Fruit fly (Drosophila melanogaster) whole organism, larva: ENCODE data around the gene Wdr24.

ENCODE experiments used
- noc ChIP-seq: fragments of 200-800 bp; sonication (Bioruptor generic); optimal IDR thresholded peaks from 3 replicates; lab custom pipeline; 2019; ENCODE audit warnings: missing biosample characterization, mild to moderate bottlenecking, missing genetic modification characterization, moderate library complexity

Gene Wdr24

dm6 chr3R:29775755-29776686, 31.1 kb upstream of the Wdr24 start:
- peak; percentile 14 for TF ChIP-seq noc

DNA sequence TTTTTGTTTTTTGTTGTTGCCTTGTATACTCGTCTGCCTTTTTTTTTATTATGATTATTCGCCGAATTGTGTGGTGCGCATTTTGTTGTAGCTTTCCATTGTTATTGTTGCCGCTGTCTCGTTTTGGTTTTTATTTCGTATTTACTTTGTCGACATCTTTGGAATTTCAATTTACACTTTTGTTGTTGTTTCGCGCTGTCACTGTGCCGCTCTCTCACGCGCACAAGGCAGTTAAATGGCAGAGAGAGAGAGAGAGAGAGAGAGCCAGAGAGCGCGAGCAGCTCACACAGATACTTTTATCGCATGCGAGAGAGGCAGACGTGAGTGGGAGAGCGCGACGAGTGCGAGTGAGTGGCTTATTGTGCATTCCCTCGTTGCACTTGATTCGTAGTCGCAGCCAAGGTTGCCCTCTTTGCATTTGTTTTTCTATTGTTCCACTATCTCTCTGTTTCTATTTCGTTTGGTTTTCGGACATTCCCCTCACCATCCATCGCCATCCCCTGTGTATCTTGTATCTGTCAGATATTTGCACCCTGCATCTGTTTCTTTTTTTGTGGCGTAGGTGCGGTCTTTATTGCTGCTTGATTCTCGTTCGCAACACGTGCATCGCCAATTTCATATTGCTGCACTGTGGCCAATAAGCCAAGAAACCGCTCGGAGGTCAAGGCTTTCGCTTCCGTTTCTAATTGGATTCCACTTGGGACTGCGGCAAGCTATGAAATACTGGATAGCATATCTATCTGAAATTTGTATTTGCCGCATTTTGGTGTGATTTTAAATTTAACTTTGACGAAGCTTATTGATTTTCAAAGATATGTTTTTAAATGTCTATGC, 29.7 kb upstream of the Wdr24 start:
- no peak for TF ChIP-seq noc

DNA sequence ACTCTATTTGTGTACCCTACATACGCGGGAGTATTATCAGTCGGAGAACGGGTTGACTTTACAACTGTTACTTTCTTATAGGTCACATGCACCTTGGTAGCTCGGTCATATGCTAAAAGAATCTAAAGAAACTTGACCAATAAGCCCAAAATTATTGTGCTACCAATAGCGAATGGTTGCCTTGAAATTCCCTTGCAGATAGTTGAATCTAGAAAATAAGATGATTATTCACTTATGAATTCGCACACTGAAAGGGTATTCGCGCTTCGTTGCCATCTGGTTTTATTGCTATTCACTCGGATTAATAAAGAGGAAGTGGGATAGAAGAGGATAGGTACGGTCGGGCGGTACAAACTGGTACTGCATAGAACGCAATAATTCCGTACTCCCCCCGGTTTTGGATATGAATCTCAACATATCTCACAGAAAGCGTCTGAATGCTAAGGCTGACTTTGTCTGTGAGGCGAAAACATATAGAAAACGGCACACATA, 29.0 kb upstream of the Wdr24 start:
- peak; percentile 91 for TF ChIP-seq noc

DNA sequence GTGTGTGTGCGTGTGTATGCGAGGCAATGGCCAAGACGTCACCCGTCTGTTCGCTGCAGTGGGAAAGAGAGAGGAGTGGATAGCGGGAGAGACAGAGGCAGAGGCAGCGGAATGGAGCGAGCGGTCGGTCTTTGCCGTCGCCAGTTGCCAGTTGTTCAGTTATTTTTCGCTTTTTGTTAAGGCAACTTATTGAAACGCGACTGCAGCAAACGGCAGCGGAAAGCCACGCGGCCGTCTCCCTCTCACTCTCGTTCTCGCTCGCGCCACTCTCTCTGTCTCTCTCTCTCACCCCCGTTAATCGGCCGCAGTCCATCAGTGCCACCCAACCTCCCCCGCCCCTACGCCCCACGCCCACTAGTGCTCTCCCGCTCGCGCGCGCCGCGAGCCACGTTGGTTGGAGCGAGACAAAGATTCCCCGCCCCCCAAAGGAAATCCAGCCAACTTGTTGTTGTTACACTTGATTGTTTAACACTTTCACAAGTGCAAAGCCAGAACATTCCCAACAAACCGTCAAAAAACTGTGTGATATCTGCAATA, 28.0 kb upstream of the Wdr24 start:
- TF ChIP-seq noc, result peak; percentile 39

DNA sequence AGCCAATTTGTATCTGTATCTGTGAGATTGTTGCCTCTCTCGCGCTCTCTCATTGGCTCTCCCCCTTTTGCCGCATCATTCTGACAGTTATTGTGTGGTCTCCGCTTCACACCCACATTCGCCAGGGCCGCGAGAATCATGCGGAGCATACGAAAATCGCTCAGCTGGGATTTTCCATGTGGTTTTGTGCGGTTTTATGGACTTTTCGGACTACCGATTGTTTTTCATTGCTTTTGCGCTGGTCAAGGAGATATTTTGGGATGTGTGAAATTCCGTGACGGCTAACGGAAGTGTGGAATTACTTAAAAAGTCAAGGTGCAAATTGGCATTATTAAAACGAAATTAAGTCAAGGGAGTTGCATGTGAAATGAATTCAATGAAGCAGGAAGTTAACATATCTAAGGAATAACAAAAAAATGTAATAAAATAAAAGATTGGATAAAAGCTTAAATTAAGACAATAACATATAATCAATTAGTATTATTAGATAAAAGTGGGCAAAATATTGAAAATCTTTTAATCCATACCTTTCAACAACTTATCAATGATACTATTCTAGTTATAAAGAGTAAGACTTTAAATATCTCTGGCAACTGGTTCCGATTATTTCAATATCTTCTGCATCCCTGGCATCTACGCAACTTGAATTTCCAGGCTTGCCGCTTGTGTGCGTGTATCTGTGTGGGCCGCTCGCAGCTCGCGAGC, 27.4 kb upstream of the Wdr24 start:
- peak; percentile 34 for TF ChIP-seq noc

- TF ChIP-seq noc, result no peak
Observed at dm6 chr3R:29771645-29772089, 26.8 kb upstream of the Wdr24 start.

DNA sequence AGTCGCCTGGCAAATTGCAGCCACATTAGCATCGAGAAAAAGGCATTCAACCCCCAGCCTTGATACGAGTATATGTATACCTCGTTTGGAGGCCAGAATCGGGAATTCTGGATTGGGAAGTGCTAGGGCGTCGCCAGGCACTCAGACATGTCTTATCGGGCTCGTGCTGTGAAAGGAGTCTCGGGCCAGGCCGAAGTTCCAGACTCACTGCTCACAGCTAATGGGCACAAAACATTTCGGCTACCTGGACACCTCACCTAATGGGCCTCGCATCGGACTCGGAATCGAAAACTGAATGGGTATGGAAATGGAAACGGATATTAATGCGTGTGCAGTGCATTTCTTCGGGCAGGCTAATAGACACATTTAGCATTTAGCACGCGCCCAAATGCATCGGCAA, 26.0 kb upstream of the Wdr24 start:
- TF ChIP-seq noc, result no peak

DNA sequence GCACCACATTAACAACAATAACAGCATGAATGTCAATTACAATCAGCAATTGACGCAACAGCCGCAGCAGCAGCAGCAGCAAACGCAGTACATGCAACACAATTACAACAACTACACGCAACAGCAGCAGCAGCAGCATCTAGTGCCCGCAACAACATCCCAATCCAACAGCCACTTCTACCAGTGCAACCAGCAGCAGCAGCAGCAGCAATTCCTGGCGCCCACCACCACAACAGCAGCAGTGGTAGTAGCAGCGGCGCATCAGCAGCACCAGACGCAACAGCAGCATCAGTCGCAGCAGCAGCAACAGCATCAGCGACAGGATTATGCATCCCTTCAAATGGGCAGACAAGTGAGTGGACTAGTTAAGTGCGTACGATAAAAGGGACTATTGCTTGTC, 22.3 kb upstream of the Wdr24 start:
- TF ChIP-seq noc, result no peak

dm6 chr3R:29765267-29766095, 20.6 kb upstream of the Wdr24 start, which contains the start of gene kay:
Gene kay, plus strand, starts transcription at chr3R:29765995.
- no peak for TF ChIP-seq noc

- no peak for TF ChIP-seq noc
Observed at dm6 chr3R:29764249-29765042, 19.6 kb upstream of the Wdr24 start.

dm6 chr3R:29763804-29764203, 18.9 kb upstream of the Wdr24 start:
- no peak for TF ChIP-seq noc

DNA sequence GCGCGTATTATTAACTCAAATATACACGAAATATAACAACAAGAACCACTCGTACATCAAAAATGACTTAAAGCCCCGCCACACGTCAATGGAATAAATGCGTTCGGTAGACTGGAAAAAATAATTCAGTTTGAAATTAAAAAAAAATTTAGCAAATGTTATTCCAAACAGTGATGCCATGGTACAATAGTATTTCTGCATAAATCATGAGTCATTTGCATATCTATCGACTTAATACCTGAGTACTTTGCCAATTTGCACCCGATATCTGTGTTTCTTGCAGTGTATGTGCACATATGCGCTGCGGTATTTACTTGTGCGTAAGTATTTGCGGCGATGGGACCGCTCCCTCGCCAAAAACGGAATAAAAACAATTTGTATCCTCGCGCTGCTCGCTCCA, 18.3 kb upstream of the Wdr24 start:
- no peak for TF ChIP-seq noc

DNA sequence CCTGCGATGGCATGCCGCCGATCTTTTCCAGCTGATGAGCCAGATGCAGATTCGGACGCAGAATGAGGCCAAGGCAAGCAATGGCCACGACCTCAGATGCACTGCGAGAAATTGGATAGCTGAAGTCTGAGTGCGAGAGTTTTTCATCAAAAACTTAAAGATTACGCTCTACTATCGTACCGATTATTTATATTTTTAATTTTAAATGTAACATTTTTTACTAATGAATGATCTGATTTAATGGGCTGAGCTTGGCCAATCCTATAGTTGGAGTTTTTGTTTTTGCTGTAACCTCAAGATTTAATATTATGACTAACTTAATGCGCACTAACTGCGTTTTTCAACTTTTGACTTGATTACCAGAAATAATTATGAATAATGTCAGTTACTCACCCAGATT, 17.4 kb upstream of the Wdr24 start:
- no peak for TF ChIP-seq noc

DNA sequence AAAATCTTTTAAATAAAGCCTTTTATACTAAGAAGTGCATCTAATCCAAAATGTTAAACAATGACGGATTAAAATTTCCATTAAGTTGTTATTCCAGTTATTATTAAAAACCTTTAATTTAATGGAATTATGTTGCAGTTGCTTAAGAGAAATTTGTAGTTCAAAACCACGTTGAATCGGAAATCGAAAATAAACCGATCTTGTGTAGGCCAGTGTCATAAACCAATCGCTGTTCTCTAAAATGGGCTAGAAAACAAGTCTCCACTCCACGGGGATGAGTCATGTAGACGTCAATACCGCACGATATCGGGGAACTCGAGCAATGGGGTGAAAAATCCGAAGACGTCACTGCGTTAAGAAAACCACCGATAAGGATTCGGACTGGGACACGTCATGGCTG, 16.7 kb upstream of the Wdr24 start:
- no peak for TF ChIP-seq noc

DNA sequence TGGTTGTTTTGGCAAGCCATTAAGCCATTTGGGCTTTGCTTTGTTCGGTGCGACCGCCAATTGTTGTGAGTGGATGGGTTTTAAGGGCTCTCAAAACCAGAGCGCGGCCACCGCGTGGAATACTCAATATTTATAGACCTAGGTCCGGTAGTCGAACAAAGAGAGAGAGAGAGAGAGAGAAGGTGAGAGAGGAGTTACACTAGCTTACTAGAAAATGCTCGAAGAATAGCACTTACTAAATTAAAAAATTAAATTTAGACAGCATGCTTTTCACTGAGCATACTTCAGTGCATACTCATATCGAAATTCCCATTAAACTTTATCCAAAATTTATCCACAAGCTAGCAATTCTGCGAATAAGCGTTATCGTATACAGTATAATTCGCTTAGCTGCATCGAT, 15.2 kb upstream of the Wdr24 start:
- TF ChIP-seq noc, result no peak
